Fruit fly (Drosophila melanogaster): ENCODE data around the gene Pkd2.

Gene Pkd2

DNA sequence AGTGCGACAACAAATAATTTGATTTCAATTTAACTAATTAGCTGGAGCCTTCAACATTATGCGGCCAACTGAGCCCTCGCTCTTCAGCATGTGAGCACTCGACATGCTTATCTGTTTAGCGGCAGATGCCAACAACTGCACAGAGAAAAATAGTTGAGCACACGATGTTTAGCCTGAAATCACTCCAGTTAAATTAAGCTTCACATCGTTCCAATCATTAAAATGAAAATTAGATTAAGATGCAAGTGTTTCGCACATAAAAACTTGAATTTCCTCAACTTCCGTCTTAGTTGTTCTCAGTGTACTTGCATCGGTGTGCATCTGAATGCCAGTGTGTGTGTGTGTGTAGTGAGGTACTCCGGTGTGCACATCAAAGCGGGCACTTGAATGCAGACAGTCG, 47.2 kb upstream of the Pkd2 start (continued):
- TF ChIP-seq CG4282 (GFP tag; optimal IDR thresholded peaks at IDR 0.05) (no peak), cato (GFP tag; optimal IDR thresholded peaks at IDR 0.05; ENCODE audit: borderline replicate concordance) (peak; percentile 35), Trl (optimal IDR thresholded peaks at IDR 0.05) (no peak), Trl (GFP tag; optimal IDR thresholded peaks at IDR 0.05) (peak; percentile 56), dm (GFP tag; optimal IDR thresholded peaks at IDR 0.05) (no peak), slou (GFP tag; optimal IDR thresholded peaks at IDR 0.05) (peak; percentile 5), CG7271 (tag; optimal IDR thresholded peaks at IDR 0.05) (no peak), btn (GFP tag; optimal IDR thresholded peaks at IDR 0.05) (peak; percentile 36), CG16815 (GFP tag; optimal IDR thresholded peaks at IDR 0.05) (peak; percentile 50), tin (GFP tag; optimal IDR thresholded peaks at IDR 0.05) (peak; percentile 68), CG33213 (GFP tag; optimal IDR thresholded peaks at IDR 0.05) (no peak), sima (GFP tag; optimal IDR thresholded peaks at IDR 0.05) (no peak), ap (GFP tag; IDR thresholded peaks at IDR 0.05) (peak; percentile 50; the same call in 1 of the 2 replicates), CG32532 (GFP tag; IDR thresholded peaks at IDR 0.05) (peak; percentile 27; the same call in 1 of the 2 replicates), CG17359 (tag; optimal IDR thresholded peaks at IDR 0.05) (peak; percentile 32), en (GFP tag; optimal IDR thresholded peaks at IDR 0.05) (no peak), CG3407 (GFP tag; optimal IDR thresholded peaks at IDR 0.05) (peak; percentile 43), Ada2b (GFP tag; IDR thresholded peaks at IDR 0.05) (no peak), cg (GFP tag; optimal IDR thresholded peaks at IDR 0.05) (peak; percentile 55), Mes4 (GFP tag; optimal IDR thresholded peaks at IDR 0.05) (no peak), gsb-n (tag; optimal IDR thresholded peaks at IDR 0.05) (peak; percentile 20), E2f2 (GFP tag; IDR thresholded peaks at IDR 0.05) (0 out of 2 replicates have a peak, but pooled peaks have one; percentile 12), CG14860 (GFP tag; IDR thresholded peaks at IDR 0.05; ENCODE audit: partially characterized antibody) (no peak), CG12236 (GFP tag; optimal IDR thresholded peaks at IDR 0.05) (peak; percentile 41), D (optimal IDR thresholded peaks at IDR 0.05) (no peak), D (GFP tag; optimal IDR thresholded peaks at IDR 0.05) (peak; percentile 57), CG12299 (tag; optimal IDR thresholded peaks at IDR 0.05) (no peak), dmrt99B (tag; optimal IDR thresholded peaks at IDR 0.05) (peak; percentile 49), chif (GFP tag; optimal IDR thresholded peaks at IDR 0.05) (peak; percentile 70 to 72), CG18262 (tag; optimal IDR thresholded peaks at IDR 0.05) (peak; percentile 53), CG30403 (GFP tag; optimal IDR thresholded peaks at IDR 0.05) (peak; percentile 48), crol (GFP tag; IDR thresholded peaks at IDR 0.05) (0 out of 2 replicates have a peak, but pooled peaks have one; percentile 37), CG14965 (GFP tag; optimal IDR thresholded peaks at IDR 0.05; ENCODE audit: borderline replicate concordance) (no peak), CG2889 (GFP tag; IDR thresholded peaks at IDR 0.05) (peak; percentile 32; the same call in 1 of the 3 replicates), CG32767 (GFP tag; IDR thresholded peaks at IDR 0.05) (0 out of 2 replicates have a peak, but pooled peaks have one; percentile 26), CG9609 (GFP tag; optimal IDR thresholded peaks at IDR 0.05) (peak; percentile 72), crp (GFP tag; optimal IDR thresholded peaks at IDR 0.05) (no peak), eyg (GFP tag; optimal IDR thresholded peaks at IDR 0.05) (peak; percentile 14), CG4730 (GFP tag; IDR thresholded peaks at IDR 0.05) (peak; percentile 61), salm (tag; optimal IDR thresholded peaks at IDR 0.05) (no peak), bsh (GFP tag; optimal IDR thresholded peaks at IDR 0.05) (peak in 1 of 2 experiments; percentile 71), CG8359 (GFP tag; optimal IDR thresholded peaks at IDR 0.05; ENCODE audit: borderline replicate concordance) (no peak), gem (tag; optimal IDR thresholded peaks at IDR 0.05) (peak; percentile 79), Jarid2 (GFP tag; optimal IDR thresholded peaks at IDR 0.05) (no peak), Camta (GFP tag; optimal IDR thresholded peaks at IDR 0.05) (peak; percentile 55), CG15269 (tag; optimal IDR thresholded peaks at IDR 0.05) (no peak), otp (GFP tag; IDR thresholded peaks at IDR 0.05) (peak; percentile 50; the same call in 1 of the 3 replicates), CG17385 (GFP tag; optimal IDR thresholded peaks at IDR 0.05) (peak; percentile 15), CG17568 (GFP tag; optimal IDR thresholded peaks at IDR 0.05) (no peak), Drgx (GFP tag; IDR thresholded peaks at IDR 0.05) (peak; percentile 32; the same call in 1 of the 2 replicates), emc (GFP tag; optimal IDR thresholded peaks at IDR 0.05) (no peak)

Data from whole organism, embryonic.